Fruit fly (Drosophila melanogaster) whole organism, adult: ENCODE data around the gene Or67b.

ENCODE experiments used
- CG12768 ChIP-seq: fragments of 200-800 bp; sonication (Bioruptor generic); optimal IDR thresholded peaks from 2 replicates; lab custom pipeline; 2017; ENCODE audit warnings: missing biosample characterization, missing genetic modification characterization, mild to moderate bottlenecking, moderate library complexity, missing genetic modification reagents
- Clk ChIP-seq: fragments of 200-800 bp; sonication (Bioruptor generic); optimal IDR thresholded peaks from 2 replicates; lab custom pipeline; 2017; ENCODE audit warnings: missing biosample characterization, missing genetic modification characterization
- kay ChIP-seq: fragments of 200-800 bp; sonication (Bioruptor generic); peaks from one replicate; lab custom pipeline; 2016; ENCODE audit warnings: missing biosample characterization, missing genetic modification characterization, borderline replicate concordance
- pad ChIP-seq: fragments of 200-800 bp; sonication (Bioruptor generic); optimal IDR thresholded peaks from 3 replicates; lab custom pipeline; 2017; ENCODE audit warnings: missing biosample characterization, missing genetic modification characterization, mild to moderate bottlenecking, moderate library complexity, missing genetic modification reagents

- TF ChIP-seq pad (GFP tag; lab: Kevin White, UChicago) (no peak), kay (GFP tag; lab: Kevin White, UChicago) (peak; percentile 98), Clk (GFP tag; lab: Kevin White, UChicago) (no peak), CG12768 (GFP tag; lab: Kevin White, UChicago) (peak; percentile 91)
Measured at dm6 chr3L:9675528-9675963, 46.6 kb upstream of the Or67b start.
